Fruit fly (Drosophila melanogaster): ENCODE measurements around the gene CG1368.

CG1368 gene

DNA sequence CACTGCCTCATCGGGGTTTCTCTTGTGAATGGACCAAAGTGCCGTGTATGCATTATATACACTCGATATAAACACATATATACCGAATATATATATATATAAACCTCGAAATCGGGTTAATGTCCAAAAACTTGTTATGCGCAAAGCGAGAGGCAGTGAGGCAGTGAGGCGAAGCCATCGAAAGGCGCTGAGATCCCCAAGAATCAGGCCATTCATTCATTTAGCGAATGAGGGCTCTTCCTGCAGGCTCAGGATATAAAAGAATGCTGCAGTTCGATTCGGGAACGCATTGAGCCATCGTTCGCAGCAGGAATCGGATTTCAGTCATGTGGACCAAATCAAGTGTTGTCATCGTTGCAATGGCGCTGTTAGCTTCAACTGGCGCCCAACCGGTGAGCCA is 12.4 kb downstream of the CG1368 start, which contains the start of gene CG12481:
Gene CG12481, plus strand, starts transcription at position 301 of the 400 bp plus-strand sequence.
- no peak for TF ChIP-seq insv (optimal IDR thresholded peaks at IDR 0.05)
- no peak for TF ChIP-seq Myc (optimal IDR thresholded peaks at IDR 0.05)
- TF ChIP-seq ttk (optimal IDR thresholded peaks at IDR 0.05), result no peak
- TF ChIP-seq psq (optimal IDR thresholded peaks at IDR 0.05), result no peak
- no peak for TF ChIP-seq h (optimal IDR thresholded peaks at IDR 0.05)

DNA sequence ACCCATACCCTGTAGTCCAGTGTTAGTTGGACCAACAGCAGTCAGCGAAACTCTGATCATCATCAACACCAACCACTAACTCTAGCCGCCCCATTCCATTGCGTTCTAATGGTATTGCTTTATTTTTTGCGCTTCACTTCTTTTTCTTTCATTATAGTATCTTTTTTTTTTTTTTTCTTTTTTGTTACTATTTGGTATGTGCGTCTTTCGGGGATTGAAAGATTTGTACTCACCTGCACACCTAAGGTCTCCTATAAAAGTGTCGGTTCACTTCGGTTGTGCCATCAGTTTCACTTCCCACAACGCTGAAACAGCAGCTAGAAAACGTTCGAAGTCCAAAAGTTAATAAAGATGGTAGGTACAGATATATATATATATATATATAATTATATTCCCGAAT is 14.7 kb downstream of the CG1368 start, which contains the start of gene CG11585:
Gene CG11585, plus strand, starts transcription at position 301 of the 400 bp plus-strand sequence.
- TF ChIP-seq Sin3A (optimal IDR thresholded peaks at IDR 0.05), result no peak
- no peak for TF ChIP-seq Myc (optimal IDR thresholded peaks at IDR 0.05)
- no peak for TF ChIP-seq ttk (optimal IDR thresholded peaks at IDR 0.05)
- no peak for TF ChIP-seq psq (optimal IDR thresholded peaks at IDR 0.05)
- TF ChIP-seq insv (optimal IDR thresholded peaks at IDR 0.05), result no peak
- no peak for TF ChIP-seq h (optimal IDR thresholded peaks at IDR 0.05)

DNA sequence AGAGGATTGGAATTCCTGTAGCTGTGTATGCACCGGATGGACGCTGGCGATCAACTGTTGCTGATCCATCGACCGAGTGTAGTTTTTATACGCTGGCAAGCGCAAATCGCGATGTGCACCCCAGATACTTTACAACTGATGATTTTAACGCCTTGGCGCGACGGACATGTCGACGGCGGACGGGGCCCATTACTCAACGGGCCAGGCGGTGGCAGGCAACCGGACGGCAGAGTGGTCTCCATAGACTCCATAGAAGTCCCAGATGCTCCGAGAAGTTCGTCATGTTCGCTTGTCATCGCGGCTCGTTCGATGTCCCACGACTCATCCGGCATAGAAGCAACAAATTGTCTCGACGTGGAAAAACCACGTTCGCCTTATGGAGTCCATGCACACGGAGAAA is 17.4 kb downstream of the CG1368 start, which contains the start of gene CG13403:
Gene CG13403, minus strand, starts transcription at position 101 of the 400 bp plus-strand sequence.
- TF ChIP-seq insv (optimal IDR thresholded peaks at IDR 0.05) (no peak), h (optimal IDR thresholded peaks at IDR 0.05) (no peak), ttk (optimal IDR thresholded peaks at IDR 0.05) (no peak), Sin3A (optimal IDR thresholded peaks at IDR 0.05) (no peak), Myc (optimal IDR thresholded peaks at IDR 0.05) (no peak), psq (optimal IDR thresholded peaks at IDR 0.05) (no peak)

DNA sequence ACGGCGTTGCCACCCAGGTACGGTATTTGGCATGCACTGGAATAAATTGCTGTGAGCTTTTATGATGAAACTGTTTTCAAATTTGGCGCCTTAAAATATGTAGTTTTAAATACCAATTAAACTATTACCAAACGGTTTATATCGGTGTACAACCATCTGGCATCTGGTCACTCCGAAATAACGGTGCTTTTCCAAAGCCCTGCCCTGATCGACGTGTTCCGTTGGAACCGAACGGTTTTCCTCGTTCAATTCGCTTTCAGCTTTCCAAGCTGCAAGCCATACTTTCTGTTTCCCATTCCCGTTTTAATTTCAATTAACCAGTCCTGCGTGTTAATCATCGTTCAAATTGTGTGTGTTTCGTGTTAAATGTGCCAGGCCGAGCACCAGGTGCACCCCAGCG is 18.5 kb downstream of the CG1368 start, which contains the start of gene yl:
Gene yl, plus strand, starts transcription at position 202 of the 400 bp plus-strand sequence.
- TF ChIP-seq Sin3A (optimal IDR thresholded peaks at IDR 0.05), result no peak
- no peak for TF ChIP-seq psq (optimal IDR thresholded peaks at IDR 0.05)
- no peak for TF ChIP-seq insv (optimal IDR thresholded peaks at IDR 0.05)
- no peak for TF ChIP-seq ttk (optimal IDR thresholded peaks at IDR 0.05)
- no peak for TF ChIP-seq h (optimal IDR thresholded peaks at IDR 0.05)
- no peak for TF ChIP-seq Myc (optimal IDR thresholded peaks at IDR 0.05)

DNA sequence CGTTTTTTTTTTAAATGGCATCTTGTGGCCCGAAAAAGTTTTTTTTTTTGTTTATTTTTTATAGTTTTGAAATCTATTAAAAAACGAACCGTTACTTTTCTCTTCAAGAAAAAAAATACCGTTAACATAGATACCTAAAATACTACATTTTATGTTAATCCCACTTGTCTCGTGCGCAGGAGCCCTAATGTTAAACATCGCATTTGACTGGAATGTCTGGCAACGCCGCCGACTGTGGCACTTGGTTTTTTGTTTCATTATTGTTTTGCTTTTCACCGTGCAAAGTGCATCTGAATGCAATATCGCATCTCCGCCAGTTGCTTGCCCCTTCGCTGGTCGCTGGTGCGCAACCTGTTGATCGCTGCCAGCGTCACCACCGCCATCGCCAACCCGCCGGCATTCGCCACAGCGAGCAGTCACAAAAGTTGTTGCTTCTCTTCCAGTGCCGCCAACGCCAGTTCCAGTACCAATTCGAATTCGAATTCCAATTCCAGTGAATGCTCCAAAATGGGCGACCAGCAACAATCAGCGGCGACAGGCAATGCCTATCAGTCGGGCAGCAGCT is 25.5 kb downstream of the CG1368 start, which contains the start of gene CG11590:
Gene CG11590, plus strand, starts transcription at position 212 of the 565 bp plus-strand sequence.
- TF ChIP-seq ttk (optimal IDR thresholded peaks at IDR 0.05) (no peak), insv (optimal IDR thresholded peaks at IDR 0.05) (no peak), Myc (optimal IDR thresholded peaks at IDR 0.05) (no peak), psq (optimal IDR thresholded peaks at IDR 0.05) (no peak), h (optimal IDR thresholded peaks at IDR 0.05) (no peak), Sin3A (optimal IDR thresholded peaks at IDR 0.05) (no peak)

DNA sequence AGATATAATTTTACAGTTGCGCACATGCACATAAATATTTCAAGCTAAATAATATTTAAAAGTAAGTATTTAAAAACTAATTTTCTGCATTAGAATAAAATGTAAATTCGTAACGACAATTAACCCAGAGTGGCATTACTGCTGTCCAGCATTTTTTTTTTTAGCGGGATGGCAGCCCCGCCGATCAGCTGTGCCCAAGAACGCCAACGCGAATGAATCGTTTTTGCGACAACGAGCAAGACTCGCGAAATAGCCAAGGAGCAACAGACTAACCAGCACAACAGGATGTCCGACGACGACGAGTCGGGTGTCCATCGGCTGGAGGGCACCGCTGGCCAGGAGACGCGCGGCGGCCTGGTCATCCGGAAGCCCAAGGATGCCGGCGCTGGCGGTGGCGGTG is 26.6 kb downstream of the CG1368 start, which contains the start of gene Prp16:
Gene Prp16, plus strand, starts transcription at position 185 of the 400 bp plus-strand sequence.
- TF ChIP-seq Sin3A (optimal IDR thresholded peaks at IDR 0.05) (no peak), Myc (optimal IDR thresholded peaks at IDR 0.05) (no peak), insv (optimal IDR thresholded peaks at IDR 0.05) (no peak), ttk (optimal IDR thresholded peaks at IDR 0.05) (no peak)

DNA sequence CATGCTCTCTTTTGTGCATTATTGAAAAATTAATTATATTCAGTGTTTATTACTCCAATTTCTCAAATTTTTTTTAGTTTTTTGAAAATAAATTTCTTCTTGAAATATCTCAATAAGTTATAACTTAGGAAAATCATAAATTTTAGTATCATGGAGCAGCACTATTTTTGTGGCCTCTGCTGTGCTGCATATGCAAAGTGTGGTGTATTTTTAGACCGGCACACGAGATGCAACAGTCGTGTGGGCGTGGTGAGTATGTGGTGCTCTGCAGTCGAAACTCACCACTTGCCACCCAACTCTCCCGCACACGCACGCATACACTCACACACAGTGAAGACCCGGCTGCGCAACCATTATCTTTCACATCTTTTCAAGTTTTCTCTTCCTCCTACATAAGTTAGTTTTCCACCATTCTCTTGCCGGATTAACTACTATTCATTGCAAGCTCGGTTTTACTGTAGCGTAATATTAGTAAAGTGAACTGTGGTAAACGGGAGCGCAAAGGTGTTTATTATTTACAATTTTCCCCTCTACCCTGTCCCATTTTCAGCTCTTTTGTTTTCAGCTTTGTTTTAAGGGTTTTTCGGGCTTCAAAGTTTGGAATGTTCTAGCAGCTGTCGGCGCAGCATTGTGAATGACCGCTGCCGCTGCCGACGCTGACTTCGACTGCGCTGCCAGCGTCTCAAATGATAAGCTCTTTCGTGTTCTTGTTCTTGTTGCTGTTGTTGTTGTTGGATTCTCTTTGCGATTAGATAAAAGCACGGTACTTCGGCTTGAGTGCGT is 34.1 kb downstream of the CG1368 start:
- TF ChIP-seq ttk (optimal IDR thresholded peaks at IDR 0.05) (no peak), insv (optimal IDR thresholded peaks at IDR 0.05) (no peak), psq (optimal IDR thresholded peaks at IDR 0.05) (no peak)

DNA sequence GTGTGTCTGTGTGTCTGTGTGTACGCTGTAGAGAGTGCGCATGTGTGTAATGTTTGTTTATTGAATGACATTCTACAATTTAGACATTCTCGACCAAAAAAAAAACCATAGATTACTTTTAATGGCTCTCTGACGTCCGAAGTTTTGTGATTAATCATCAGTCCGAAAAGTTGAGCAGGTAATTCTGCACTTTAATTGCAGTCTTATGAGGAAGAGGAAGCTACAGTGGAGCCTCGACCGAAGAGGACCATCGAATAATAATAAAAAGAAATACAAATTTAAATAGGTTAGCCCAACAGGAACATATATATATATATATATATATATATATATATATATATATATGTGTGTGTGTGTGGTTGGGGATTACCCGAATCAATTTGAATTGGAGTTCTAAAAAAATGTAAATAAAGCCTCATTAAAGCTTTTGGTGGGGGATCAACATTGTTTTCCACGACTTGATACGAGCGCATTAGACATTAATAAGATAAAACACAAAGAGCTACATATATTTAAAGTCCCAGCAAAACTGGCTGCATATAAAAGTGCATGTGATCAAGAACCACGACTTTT is 34.7 kb downstream of the CG1368 start:
- no peak for TF ChIP-seq h (optimal IDR thresholded peaks at IDR 0.05)

DNA sequence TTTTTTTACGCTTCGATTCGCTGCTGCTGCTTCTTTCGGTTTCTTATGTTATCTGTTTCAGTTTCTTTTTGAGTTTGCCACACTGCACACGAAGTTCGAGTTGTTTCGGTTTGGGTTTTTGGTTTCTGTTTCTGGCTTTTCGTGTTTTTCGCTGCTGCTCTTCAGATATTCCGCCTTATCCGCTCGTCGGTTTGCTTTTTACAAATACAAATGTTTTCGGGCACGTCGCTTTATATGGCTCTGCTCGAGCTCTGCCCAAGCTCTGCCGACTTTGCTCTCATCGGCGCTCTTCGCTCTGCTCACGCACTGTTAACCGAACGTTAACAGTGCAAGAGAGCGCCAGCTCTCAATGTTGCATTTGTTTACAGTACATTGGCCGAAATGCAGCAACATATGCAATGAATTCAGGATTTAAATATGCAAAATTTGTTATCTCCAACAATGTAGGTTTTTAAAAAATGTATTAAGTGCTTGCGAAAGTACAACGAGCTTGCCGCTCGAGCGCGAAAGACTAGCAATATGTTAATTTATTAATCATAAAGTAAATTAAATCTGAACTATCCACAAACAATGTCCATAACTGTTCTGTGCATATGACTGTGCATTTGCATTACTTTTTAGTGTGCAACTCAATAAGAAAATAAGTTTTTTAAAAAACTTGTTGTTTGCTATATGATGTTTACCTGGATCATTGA is 36.8 kb downstream of the CG1368 start:
- TF ChIP-seq psq (optimal IDR thresholded peaks at IDR 0.05), result no peak
- no peak for TF ChIP-seq ttk (optimal IDR thresholded peaks at IDR 0.05)
- TF ChIP-seq Myc (optimal IDR thresholded peaks at IDR 0.05), result no peak
- TF ChIP-seq Sin3A (optimal IDR thresholded peaks at IDR 0.05), result no peak
- no peak for TF ChIP-seq h (optimal IDR thresholded peaks at IDR 0.05)
- no peak for TF ChIP-seq insv (optimal IDR thresholded peaks at IDR 0.05)

DNA sequence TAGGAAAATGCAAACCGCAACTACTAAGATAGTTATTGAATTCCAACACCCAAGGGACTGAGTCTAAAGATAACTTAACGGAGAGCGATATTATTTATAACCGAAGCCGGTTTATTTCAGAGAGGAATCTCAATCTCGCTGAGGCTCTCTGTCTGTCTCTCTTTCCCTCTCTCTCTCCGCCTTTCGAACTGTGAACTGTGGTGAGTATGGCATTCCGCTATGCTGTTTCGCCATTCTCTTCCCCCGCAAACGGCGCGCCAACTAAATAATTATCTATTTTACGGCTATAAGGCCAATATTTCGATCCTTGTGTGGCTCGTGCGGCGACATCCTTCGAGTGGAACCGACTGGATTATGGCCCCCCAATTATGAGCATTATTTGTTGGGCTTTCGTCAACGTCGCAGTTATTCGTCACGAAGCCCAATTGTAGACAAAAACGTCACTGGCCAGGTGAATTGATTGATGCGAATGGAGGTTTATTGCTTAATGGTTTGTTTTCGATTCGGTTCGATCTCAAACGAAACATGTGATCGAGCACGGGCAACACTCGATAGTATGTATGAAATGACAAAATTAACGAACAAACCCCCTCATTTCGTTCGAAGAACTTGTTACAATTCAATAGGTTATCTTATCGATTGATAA is 37.7 kb downstream of the CG1368 start:
- TF ChIP-seq h (optimal IDR thresholded peaks at IDR 0.05), result no peak
- TF ChIP-seq psq (optimal IDR thresholded peaks at IDR 0.05), result no peak
- no peak for TF ChIP-seq ttk (optimal IDR thresholded peaks at IDR 0.05)
- TF ChIP-seq Sin3A (optimal IDR thresholded peaks at IDR 0.05), result no peak
- TF ChIP-seq insv (optimal IDR thresholded peaks at IDR 0.05), result no peak
- TF ChIP-seq Myc (optimal IDR thresholded peaks at IDR 0.05), result no peak

DNA sequence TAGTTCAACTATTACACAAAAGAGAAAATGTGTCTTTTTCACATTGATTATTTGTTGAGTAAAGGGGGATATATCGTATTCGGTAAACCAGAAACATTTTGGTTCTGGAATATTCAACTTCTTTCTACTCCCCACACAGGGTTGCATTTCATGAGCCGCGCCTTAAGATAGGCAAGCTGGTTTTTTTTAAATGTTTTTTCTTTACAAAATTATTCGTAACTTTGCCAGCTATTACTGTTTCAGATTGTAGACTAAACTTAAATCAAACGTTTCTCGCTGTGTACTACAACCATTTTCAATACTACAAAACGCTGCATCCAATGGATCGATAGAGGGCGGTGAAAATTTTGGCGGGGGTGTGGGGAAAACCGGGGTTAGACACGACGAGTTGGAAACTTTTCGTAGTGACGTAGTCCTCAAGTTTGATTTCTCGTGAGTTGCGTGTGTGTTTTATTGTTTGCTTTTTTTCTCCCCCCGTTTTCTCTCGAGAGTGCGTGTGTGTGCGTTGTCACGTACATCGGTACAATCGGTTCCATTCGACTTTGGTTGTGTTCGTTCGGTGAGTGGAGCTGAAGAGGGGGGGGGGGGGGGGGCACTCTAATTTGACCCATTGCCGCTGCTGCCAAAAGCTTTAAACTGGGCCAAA is 39.1 kb downstream of the CG1368 start:
- TF ChIP-seq psq (optimal IDR thresholded peaks at IDR 0.05) (no peak), insv (optimal IDR thresholded peaks at IDR 0.05) (no peak), Myc (optimal IDR thresholded peaks at IDR 0.05) (no peak), Sin3A (optimal IDR thresholded peaks at IDR 0.05) (no peak), ttk (optimal IDR thresholded peaks at IDR 0.05) (no peak), h (optimal IDR thresholded peaks at IDR 0.05) (no peak)

Measured in Kc167 (cell line).